Worm (Caenorhabditis elegans): Measurements from ENCODE around the gene sem-5.

The sem-5 gene

ce11 chrX:7945438-7945837, 16.1 kb downstream of the sem-5 start:
- no peak for TF ChIP-seq mxl-2 (GFP tag; conservative IDR thresholded peaks at IDR 0.05)
- peak in 1 of 2 experiments; percentile 29 for TF ChIP-seq daf-16 (GFP tag; optimal IDR thresholded peaks at IDR 0.05)
- TF ChIP-seq daf-16 (tag; optimal IDR thresholded peaks at IDR 0.05), result no peak
- no peak for TF ChIP-seq spr-3 (GFP tag; optimal IDR thresholded peaks at IDR 0.05)
- peak; percentile 17 for TF ChIP-seq hlh-11 (tag; optimal IDR thresholded peaks at IDR 0.05)
- peak; percentile 30 for TF ChIP-seq aha-1 (tag)
- no peak for TF ChIP-seq R02D3.7 (tag; optimal IDR thresholded peaks at IDR 0.05)

DNA sequence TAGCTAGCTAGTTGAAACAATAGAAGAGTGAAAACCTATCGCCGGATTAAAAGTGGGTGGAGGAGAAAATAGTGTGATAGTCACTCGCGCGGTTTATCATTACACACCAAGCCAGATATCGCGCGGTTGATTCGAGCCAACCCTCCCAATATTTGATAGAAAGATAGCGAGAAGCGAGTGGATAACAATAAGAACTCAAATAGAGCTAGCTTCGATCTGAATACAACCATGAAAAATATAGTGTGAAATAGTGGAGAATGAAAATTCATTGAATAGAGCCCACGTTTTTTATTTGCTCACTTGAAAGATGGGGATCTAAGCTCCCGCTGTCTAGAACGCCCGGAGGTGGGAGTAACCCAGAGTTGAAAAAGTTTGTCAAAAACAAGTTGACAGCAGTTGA, 16.5 kb downstream of the sem-5 start, which contains the start of gene tnt-3:
Gene tnt-3, minus strand, starts transcription at position 101 of the 400 bp plus-strand sequence.
- no peak for TF ChIP-seq Y5F2A.4 (GFP tag; optimal IDR thresholded peaks at IDR 0.05)
- TF ChIP-seq jun-1 (tag; optimal IDR thresholded peaks at IDR 0.05), result no peak
- no peak for TF ChIP-seq lin-13 (GFP tag; optimal IDR thresholded peaks at IDR 0.05)
- no peak for TF ChIP-seq Y75B8A.6 (GFP tag; IDR thresholded peaks at IDR 0.05)
- no peak for TF ChIP-seq unc-130 (GFP tag; optimal IDR thresholded peaks at IDR 0.05)
- TF ChIP-seq zag-1 (tag; optimal IDR thresholded peaks at IDR 0.05), result no peak
- no peak for TF ChIP-seq snpc-1.2 (GFP tag; IDR thresholded peaks at IDR 0.05)
- no peak for TF ChIP-seq aly-2 (tag; optimal IDR thresholded peaks at IDR 0.05)

ce11 chrX:7942675-7943074, 18.8 kb downstream of the sem-5 start:
- TF ChIP-seq mdt-29 (GFP tag; IDR thresholded peaks at IDR 0.05), result no peak
- TF ChIP-seq aha-1 (tag), result peak; percentile 90
- TF ChIP-seq lin-13 (GFP tag; optimal IDR thresholded peaks at IDR 0.05), result no peak
- TF ChIP-seq snpc-1.2 (GFP tag; IDR thresholded peaks at IDR 0.05), result no peak
- no peak for TF ChIP-seq snpc-4 (tag; optimal IDR thresholded peaks at IDR 0.05)
- no peak for TF ChIP-seq unc-39 (tag; optimal IDR thresholded peaks at IDR 0.05)
- no peak for TF ChIP-seq nhr-25 (tag; optimal IDR thresholded peaks at IDR 0.05; ENCODE audit: borderline replicate concordance, insufficient read depth)

ce11 chrX:7932453-7932852, 29.1 kb downstream of the sem-5 start:
- TF ChIP-seq egl-43 (GFP tag; IDR thresholded peaks at IDR 0.05) (no peak), tra-1 (GFP tag; IDR thresholded peaks at IDR 0.05) (no peak), lir-3 (tag; optimal IDR thresholded peaks at IDR 0.05) (no peak), unc-62 (GFP tag; optimal IDR thresholded peaks at IDR 0.05 in 1 of 2) (no peak), unc-62 (tag; optimal IDR thresholded peaks at IDR 0.05) (no peak), ceh-32 (tag; optimal IDR thresholded peaks at IDR 0.05; ENCODE audit: poor library complexity) (no peak), zfp-3 (GFP tag; conservative IDR thresholded peaks at IDR 0.05) (no peak), mdt-29 (GFP tag; IDR thresholded peaks at IDR 0.05) (no peak), set-16 (GFP tag; IDR thresholded peaks at IDR 0.05) (no peak), hlh-11 (tag; optimal IDR thresholded peaks at IDR 0.05) (no peak), ZK546.5 (tag; optimal IDR thresholded peaks at IDR 0.05) (no peak), ZK337.2 (GFP tag; IDR thresholded peaks at IDR 0.05) (no peak), dmd-6 (GFP tag; IDR thresholded peaks at IDR 0.05) (no peak), ceh-28 (tag; optimal IDR thresholded peaks at IDR 0.05) (no peak), spr-3 (GFP tag; optimal IDR thresholded peaks at IDR 0.05) (no peak), F44E2.7 (GFP tag; IDR thresholded peaks at IDR 0.05) (no peak)

ce11 chrX:7930450-7930849, 31.1 kb downstream of the sem-5 start, which contains the start of gene zig-3:
Gene zig-3, plus strand, starts transcription at chrX:7930750.
- TF ChIP-seq tra-1 (GFP tag; IDR thresholded peaks at IDR 0.05), result no peak
- no peak for TF ChIP-seq lin-1 (GFP tag; IDR thresholded peaks at IDR 0.05)
- no peak for TF ChIP-seq D1046.2 (GFP tag; IDR thresholded peaks at IDR 0.05)
- no peak for TF ChIP-seq mxl-3 (GFP tag; optimal IDR thresholded peaks at IDR 0.05)
- TF ChIP-seq dmd-9 (GFP tag; IDR thresholded peaks at IDR 0.05), result no peak
- TF ChIP-seq ceh-62 (tag; optimal IDR thresholded peaks at IDR 0.05), result no peak
- TF ChIP-seq zfp-2 (tag; optimal IDR thresholded peaks at IDR 0.05), result no peak
- no peak for TF ChIP-seq lim-7 (GFP tag; IDR thresholded peaks at IDR 0.05)
